Worm (Caenorhabditis elegans) whole organism, young adult: ENCODE data around the gene C27A7.5.

ENCODE experiments used
- B0019.2 ChIP-seq: fragments of 200-800 bp; sonication (Bioruptor generic); conservative IDR thresholded peaks from 2 replicates; pipeline ENCODE4 v1.3.6; 2022; ENCODE audit warnings: missing genetic modification reagents, missing genetic modification characterization, missing compliant biosample characterization
- D2030.7 ChIP-seq: fragments of 200-800 bp; sonication (Bioruptor generic); IDR thresholded peaks from 2 replicates; pipeline ENCODE4 v1.3.6; 2022; ENCODE audit warnings: missing genetic modification reagents, missing genetic modification characterization, missing compliant biosample characterization
- F33H1.4 ChIP-seq: fragments of 200-800 bp; sonication (Bioruptor generic); IDR thresholded peaks from 2 replicates; pipeline ENCODE4 v1.3.6; 2022; ENCODE audit warnings: missing genetic modification reagents, missing genetic modification characterization, missing compliant biosample characterization
- F37B4.10 ChIP-seq: fragments of 200-800 bp; sonication (Bioruptor generic); IDR thresholded peaks from 2 replicates; pipeline ENCODE4 v1.3.6; 2022; ENCODE audit warnings: missing genetic modification characterization, missing compliant biosample characterization
- F49E8.2 ChIP-seq: sonication (generic microtip); optimal IDR thresholded peaks from 3 replicates; lab custom pipeline; 2017; ENCODE audit warnings: missing genetic modification characterization, mild to moderate bottlenecking, missing compliant biosample characterization, antibody characterized with exemption, moderate library complexity; ENCODE audit not compliant: insufficient read depth
- Y53G8AR.9 ChIP-seq: fragments of 200-800 bp; sonication (Bioruptor generic); conservative IDR thresholded peaks from 2 replicates; pipeline ENCODE4 v1.3.6; 2022; ENCODE audit warnings: missing genetic modification reagents, missing genetic modification characterization, missing compliant biosample characterization
- Y56A3A.18 ChIP-seq: fragments of 200-800 bp; sonication (Bioruptor generic); IDR thresholded peaks from 2 replicates; pipeline ENCODE4 v1.3.6; 2022; ENCODE audit warnings: missing genetic modification reagents, missing genetic modification characterization, missing compliant biosample characterization
- Y67H2A.10 ChIP-seq: fragments of 200-800 bp; sonication (Bioruptor generic); conservative IDR thresholded peaks from 2 replicates; pipeline ENCODE4 v1.3.6; 2022; ENCODE audit warnings: missing genetic modification reagents, missing genetic modification characterization, missing compliant biosample characterization
- Y95B8A.8 ChIP-seq: fragments of 200-800 bp; sonication (Bioruptor generic); IDR thresholded peaks from 2 replicates; pipeline ENCODE4 v1.3.6; 2022; ENCODE audit warnings: missing genetic modification reagents, missing genetic modification characterization, missing compliant biosample characterization
- ZK185.1 ChIP-seq: sonication (generic microtip); optimal IDR thresholded peaks from 2 replicates; lab custom pipeline; 2016; ENCODE audit warnings: mild to moderate bottlenecking, missing genetic modification characterization, missing compliant biosample characterization; ENCODE audit not compliant: poor library complexity, severe bottlenecking
- ama-1 ChIP-seq, 3 experiments: fragments of 150-350 bp in 1 of 3; sonication (generic microtip) in 2 of 3; optimal IDR thresholded peaks; 2 replicates each; lab custom pipeline; 2014 to 2018; ENCODE audit warnings: missing biosample characterization in 2 of 3, missing genetic modification characterization in 2 of 3, missing genetic modification reagents in 2 of 3
- aptf-2 ChIP-seq: fragments of 200-800 bp; sonication (Bioruptor generic); conservative IDR thresholded peaks from 2 replicates; pipeline ENCODE4 v1.3.6; 2022; ENCODE audit warnings: missing genetic modification reagents, missing genetic modification characterization, missing compliant biosample characterization
- attf-3 ChIP-seq: fragments of 200-800 bp; sonication (Bioruptor generic); conservative IDR thresholded peaks from 2 replicates; pipeline ENCODE4 v1.3.6; 2022; ENCODE audit warnings: missing genetic modification reagents, missing genetic modification characterization, missing compliant biosample characterization
- cebp-1 ChIP-seq, 2 experiments: fragments of 200-800 bp in 1 of 2; sonication (Bioruptor generic) in 1 of 2; sonication (generic microtip) in 1 of 2; IDR thresholded peaks in 1 of 2; optimal IDR thresholded peaks in 1 of 2; 2 replicates each; pipeline versions ENCODE4 v1.3.6 to Lab custom; 2017 to 2022; ENCODE audit warnings: missing compliant biosample characterization in 2 of 2, missing genetic modification characterization in 2 of 2, mild to moderate bottlenecking in 1 of 2, missing genetic modification reagents in 1 of 2, moderate library complexity in 1 of 2
- ceh-40 ChIP-seq: fragments of 200-800 bp; sonication (Bioruptor generic); IDR thresholded peaks from 2 replicates; pipeline ENCODE4 v1.3.6; 2022; ENCODE audit warnings: missing genetic modification characterization, missing compliant biosample characterization
- ceh-58 ChIP-seq: fragments of 200-800 bp; sonication (Bioruptor generic); IDR thresholded peaks from 2 replicates; pipeline ENCODE4 v1.3.6; 2022; ENCODE audit warnings: missing genetic modification characterization, missing compliant biosample characterization
- ceh-79 ChIP-seq: sonication (generic microtip); optimal IDR thresholded peaks from 2 replicates; lab custom pipeline; 2017; ENCODE audit warnings: mild to moderate bottlenecking, missing genetic modification characterization, missing compliant biosample characterization
- dpl-1 ChIP-seq: fragments of 150-350 bp; optimal IDR thresholded peaks from 2 replicates; lab custom pipeline; 2014; ENCODE audit warnings: missing biosample characterization, missing genetic modification reagents, missing genetic modification characterization
- efl-1 ChIP-seq: fragments of 150-350 bp; optimal IDR thresholded peaks from 2 replicates; lab custom pipeline; 2014; ENCODE audit warnings: missing biosample characterization, missing genetic modification reagents, missing genetic modification characterization
- ets-4 ChIP-seq: fragments of 200-800 bp; sonication (Bioruptor generic); optimal IDR thresholded peaks from 2 replicates; lab custom pipeline; 2018; ENCODE audit warnings: mild to moderate bottlenecking, missing genetic modification characterization, missing compliant biosample characterization
- gei-17 ChIP-seq: fragments of 200-800 bp; sonication (Bioruptor generic); optimal IDR thresholded peaks from 2 replicates; lab custom pipeline; 2018; ENCODE audit warnings: mild to moderate bottlenecking, missing genetic modification characterization, missing compliant biosample characterization
- hmg-1.2 ChIP-seq: fragments of 200-800 bp; sonication (Bioruptor generic); IDR thresholded peaks from 2 replicates; pipeline ENCODE4 v1.3.6; 2022; ENCODE audit warnings: missing genetic modification reagents, missing genetic modification characterization, missing compliant biosample characterization
- hrde-1 ChIP-seq: sonication (generic microtip); optimal IDR thresholded peaks from 2 replicates; lab custom pipeline; 2016; ENCODE audit warnings: missing genetic modification characterization, mild to moderate bottlenecking, missing compliant biosample characterization, moderate library complexity, missing genotype, missing genetic modification reagents, borderline replicate concordance
- let-607 ChIP-seq, 2 experiments: fragments of 200-800 bp in 1 of 2; sonication (Bioruptor generic) in 1 of 2; sonication (generic microtip) in 1 of 2; optimal IDR thresholded peaks; 2 replicates each; lab custom pipeline; 2016 to 2018; ENCODE audit warnings: mild to moderate bottlenecking in 2 of 2, missing compliant biosample characterization in 2 of 2, missing genetic modification characterization in 2 of 2, moderate library complexity in 2 of 2, missing genotype in 1 of 2
- lin-35 ChIP-seq, 3 experiments: fragments of 150-350 bp in 2 of 3; sonication (generic microtip) in 1 of 3; optimal IDR thresholded peaks; 2 replicates each; lab custom pipeline; 2014 to 2018; ENCODE audit warnings: missing biosample characterization in 3 of 3, missing genetic modification characterization in 3 of 3, missing genetic modification reagents in 3 of 3
- lin-40 ChIP-seq: sonication (generic microtip); optimal IDR thresholded peaks from 2 replicates; lab custom pipeline; 2016; ENCODE audit warnings: missing genetic modification characterization, mild to moderate bottlenecking, missing compliant biosample characterization, missing genotype, missing genetic modification reagents
- lin-54 ChIP-seq: fragments of 200-800 bp; sonication (Bioruptor generic); optimal IDR thresholded peaks from 2 replicates; lab custom pipeline; 2018; ENCODE audit warnings: mild to moderate bottlenecking, missing genetic modification characterization, missing compliant biosample characterization
- lir-1 ChIP-seq: fragments of 200-800 bp; sonication (Bioruptor generic); conservative IDR thresholded peaks from 2 replicates; pipeline ENCODE4 v1.3.6; 2022; ENCODE audit warnings: missing genetic modification reagents, missing genetic modification characterization, missing compliant biosample characterization
- lsl-1 ChIP-seq: fragments of 200-800 bp; sonication (Bioruptor generic); optimal IDR thresholded peaks from 2 replicates; lab custom pipeline; 2018; ENCODE audit warnings: mild to moderate bottlenecking, missing genetic modification characterization, moderate library complexity, missing compliant biosample characterization
- mcd-1 ChIP-seq: fragments of 200-800 bp; sonication (Bioruptor generic); IDR thresholded peaks from 2 replicates; pipeline ENCODE4 v1.3.6; 2022; ENCODE audit warnings: missing genetic modification reagents, missing genetic modification characterization, missing compliant biosample characterization
- mes-4 ChIP-seq: sonication (generic microtip); optimal IDR thresholded peaks from 2 replicates; lab custom pipeline; 2016; ENCODE audit warnings: missing genotype, missing genetic modification characterization, missing compliant biosample characterization
- nfyb-1 ChIP-seq: fragments of 200-800 bp; sonication (Bioruptor generic); IDR thresholded peaks from 2 replicates; pipeline ENCODE4 v1.3.6; 2022; ENCODE audit warnings: missing genetic modification reagents, missing genetic modification characterization, missing compliant biosample characterization
- pbrm-1 ChIP-seq: fragments of 200-800 bp; sonication (Bioruptor generic); IDR thresholded peaks from 2 replicates; pipeline ENCODE4 v1.3.6; 2022; ENCODE audit warnings: missing genetic modification reagents, missing genetic modification characterization, missing compliant biosample characterization
- rpc-1 ChIP-seq, 2 experiments: fragments of 150-350 bp in 1 of 2; sonication (generic microtip) in 1 of 2; optimal IDR thresholded peaks; 2 replicates each; lab custom pipeline; 2014 to 2018; ENCODE audit warnings: missing biosample characterization in 1 of 2, missing genetic modification characterization in 1 of 2, missing genetic modification reagents in 1 of 2, missing genotype in 1 of 2
- sea-2 ChIP-seq: fragments of 200-800 bp; sonication (Bioruptor generic); IDR thresholded peaks from 2 replicates; pipeline ENCODE4 v1.3.6; 2022; ENCODE audit warnings: missing genetic modification characterization, missing compliant biosample characterization
- snpc-1.1 ChIP-seq: sonication (generic microtip); optimal IDR thresholded peaks from 2 replicates; lab custom pipeline; 2017; ENCODE audit warnings: missing genetic modification characterization, mild to moderate bottlenecking, missing compliant biosample characterization, antibody characterized with exemption, moderate library complexity, missing genotype, missing genetic modification reagents; ENCODE audit not compliant: insufficient read depth
- snpc-3.4 ChIP-seq: sonication (generic microtip); optimal IDR thresholded peaks from 2 replicates; lab custom pipeline; 2017; ENCODE audit warnings: missing genetic modification characterization, mild to moderate bottlenecking, missing compliant biosample characterization, antibody characterized with exemption, moderate library complexity, missing genotype, missing genetic modification reagents
- snpc-4 ChIP-seq, 5 experiments: fragments of 150-350 bp in 1 of 5; sonication (generic microtip) in 4 of 5; optimal IDR thresholded peaks; 2 replicates each; lab custom pipeline; 2014 to 2018; ENCODE audit warnings: missing genetic modification characterization in 5 of 5, missing biosample characterization in 3 of 5, antibody characterized with exemption in 2 of 5, mild to moderate bottlenecking in 2 of 5, missing compliant biosample characterization in 2 of 5, missing genotype in 2 of 5, moderate library complexity in 2 of 5, missing genetic modification reagents in 1 of 5
- somi-1 ChIP-seq: fragments of 200-800 bp; sonication (Bioruptor generic); optimal IDR thresholded peaks from 2 replicates; lab custom pipeline; 2018; ENCODE audit warnings: mild to moderate bottlenecking, missing genetic modification characterization, missing compliant biosample characterization
- tbp1 ChIP-seq: fragments of 200-800 bp; sonication (Bioruptor generic); optimal IDR thresholded peaks from 2 replicates; lab custom pipeline; 2018; ENCODE audit warnings: mild to moderate bottlenecking, missing genetic modification characterization, missing compliant biosample characterization
- unc-130 ChIP-seq: sonication (generic microtip); optimal IDR thresholded peaks from 2 replicates; lab custom pipeline; 2016; ENCODE audit warnings: missing genetic modification reagents, missing genetic modification characterization, missing compliant biosample characterization
- ztf-18 ChIP-seq: sonication (generic microtip); optimal IDR thresholded peaks from 2 replicates; lab custom pipeline; 2016; ENCODE audit warnings: missing genotype, mild to moderate bottlenecking, missing genetic modification characterization, missing compliant biosample characterization

Gene C27A7.5

DNA sequence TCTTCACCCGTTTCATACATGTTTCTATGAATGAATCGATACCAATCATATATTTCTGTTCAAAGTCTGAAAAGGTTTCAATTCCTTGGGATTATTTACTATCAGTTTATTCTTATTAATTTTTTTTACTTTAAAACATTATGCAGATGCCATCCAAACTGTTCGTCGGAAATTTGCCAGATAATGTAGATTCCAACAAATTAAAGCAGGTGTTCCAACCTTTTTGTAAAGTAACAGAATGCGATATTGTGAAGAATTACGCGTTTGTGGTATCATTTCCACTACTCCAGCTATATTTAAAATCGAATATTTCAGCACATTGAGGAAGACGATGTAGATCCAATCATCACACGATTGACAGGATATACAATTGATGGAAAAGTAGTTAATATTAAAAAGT lies 30.0 kb upstream of the C27A7.5 start, which contains the start of gene rnp-1 (continued):
- no peak for TF ChIP-seq somi-1 (GFP tag; lab: Kevin White, UChicago)
- 0 out of 2 replicates have a peak, but pooled peaks have one; percentile 36 for TF ChIP-seq Y53G8AR.9 (GFP tag; lab: Robert Waterston, UW)
- TF ChIP-seq F33H1.4 (GFP tag; lab: Robert Waterston, UW): no peak
- TF ChIP-seq ets-4 (GFP tag; lab: Kevin White, UChicago): no peak
- no peak for TF ChIP-seq aptf-2 (GFP tag; lab: Robert Waterston, UW)
- no peak for TF ChIP-seq lin-40 (tag; lab: Kevin White, UChicago)
- no peak for TF ChIP-seq gei-17 (GFP tag; lab: Kevin White, UChicago)
- TF ChIP-seq rpc-1 (optimal IDR thresholded peaks at IDR 0.05; lab: Kevin White, UChicago): no peak
- no peak for TF ChIP-seq rpc-1 (tag; optimal IDR thresholded peaks at IDR 0.05; lab: Kevin White, UChicago)
- TF ChIP-seq lir-1: no peak
- no peak for TF ChIP-seq Y67H2A.10 (GFP tag; lab: Robert Waterston, UW)
- no peak for TF ChIP-seq ZK185.1 (tag; lab: Kevin White, UChicago)
- no peak for TF ChIP-seq ceh-40 (GFP tag; lab: Robert Waterston, UW)
- no peak for TF ChIP-seq dpl-1 (GFP tag; lab: Kevin White, UChicago)
- no peak for TF ChIP-seq lin-54 (GFP tag; lab: Kevin White, UChicago)
- peak in 1 of 3 experiments; percentile 4 for TF ChIP-seq lin-35 (GFP tag; optimal IDR thresholded peaks at IDR 0.05; lab: Kevin White, UChicago)
- TF ChIP-seq let-607 (tag; optimal IDR thresholded peaks at IDR 0.05; lab: Kevin White, UChicago): no peak
- TF ChIP-seq snpc-1.1: no peak
- TF ChIP-seq F37B4.10: no peak
- no peak for TF ChIP-seq unc-130 (GFP tag; lab: Kevin White, UChicago)
- TF ChIP-seq ama-1 (optimal IDR thresholded peaks at IDR 0.05; lab: Kevin White, UChicago): peak; percentile 15
- peak in 1 of 2 experiments; percentile 72 for TF ChIP-seq ama-1 (GFP tag; optimal IDR thresholded peaks at IDR 0.05; lab: Kevin White, UChicago)
- no peak for TF ChIP-seq Y95B8A.8 (GFP tag; lab: Robert Waterston, UW)
- TF ChIP-seq B0019.2 (GFP tag; lab: Robert Waterston, UW): no peak
- 0 out of 2 replicates have a peak, but pooled peaks have one; percentile 10 for TF ChIP-seq Y56A3A.18 (GFP tag; lab: Robert Waterston, UW)
- TF ChIP-seq pbrm-1 (GFP tag; lab: Robert Waterston, UW): 0 out of 2 replicates have a peak, but pooled peaks have one; percentile 29
- peak; percentile 17; the same call in 1 of the 2 replicates for TF ChIP-seq nfyb-1 (GFP tag; lab: Robert Waterston, UW)
- TF ChIP-seq ceh-58 (GFP tag; lab: Robert Waterston, UW): no peak
- TF ChIP-seq ceh-79 (tag; lab: Kevin White, UChicago): no peak
- TF ChIP-seq hrde-1: no peak

ce11 chrV:12190943-12191569 lies 28.9 kb upstream of the C27A7.5 start, which contains the start of gene dpy-30:
TSS of gene dpy-30 (plus strand) at chrV:12191519.
- TF ChIP-seq ceh-79 (tag; lab: Kevin White, UChicago) (no peak), lsl-1 (GFP tag; lab: Kevin White, UChicago) (peak; percentile 62), ama-1 (optimal IDR thresholded peaks at IDR 0.05; lab: Kevin White, UChicago) (no peak), ama-1 (GFP tag; optimal IDR thresholded peaks at IDR 0.05; lab: Kevin White, UChicago) (no peak), lin-54 (GFP tag; lab: Kevin White, UChicago) (peak; percentile 53), Y53G8AR.9 (GFP tag; lab: Robert Waterston, UW) (no peak), pbrm-1 (GFP tag; lab: Robert Waterston, UW) (peak; percentile 44; the same call in 1 of the 2 replicates), F49E8.2 (tag; lab: Kevin White, UChicago) (peak; percentile 60), attf-3 (GFP tag; lab: Robert Waterston, UW) (peak; percentile 67), snpc-4 (GFP tag; optimal IDR thresholded peaks at IDR 0.05; lab: Kevin White, UChicago) (no peak), snpc-4 (tag; optimal IDR thresholded peaks at IDR 0.05; lab: Kevin White, UChicago) (peak in 2 of 4 experiments; percentile 3 to 46), sea-2 (GFP tag; lab: Robert Waterston, UW) (no peak), mcd-1 (GFP tag; lab: Robert Waterston, UW) (0 out of 2 replicates have a peak, but pooled peaks have one; percentile 18), ztf-18 (tag; lab: Kevin White, UChicago) (peak; percentile 10), hmg-1.2 (peak; percentile 86), D2030.7 (GFP tag; lab: Robert Waterston, UW) (peak; percentile 31; the same call in 1 of the 2 replicates), cebp-1 (GFP tag; IDR thresholded peaks at IDR 0.05; lab: Robert Waterston, UW) (no peak), cebp-1 (tag; optimal IDR thresholded peaks at IDR 0.05; lab: Kevin White, UChicago) (peak; percentile 4), mes-4 (tag; lab: Kevin White, UChicago) (no peak), tbp1 (peak; percentile 3), efl-1 (GFP tag; lab: Kevin White, UChicago) (peak; percentile 12), snpc-3.4 (peak; percentile 57)
